Fruit fly (Drosophila melanogaster) whole organism, prepupa: ENCODE measurements around the gene Argk2.

Source experiments
- Blimp-1 ChIP-seq: fragments of 200-800 bp; sonication (Bioruptor generic); optimal IDR thresholded peaks from 3 replicates; lab custom pipeline; 2017; ENCODE audit warnings: missing biosample characterization, missing genetic modification characterization, mild to moderate bottlenecking, moderate library complexity, missing genetic modification reagents
- CG10631 ChIP-seq: fragments of 200-800 bp; sonication (Bioruptor generic); optimal IDR thresholded peaks from 2 replicates; lab custom pipeline; 2016; ENCODE audit warnings: missing biosample characterization, missing genetic modification characterization
- CG10669 ChIP-seq: fragments of 200-800 bp; sonication (Bioruptor generic); optimal IDR thresholded peaks from 3 replicates; lab custom pipeline; 2018; ENCODE audit warnings: missing biosample characterization, mild to moderate bottlenecking, missing genetic modification characterization, moderate library complexity
- CG1621 ChIP-seq: fragments of 200-800 bp; sonication (Bioruptor generic); optimal IDR thresholded peaks from 3 replicates; lab custom pipeline; 2018; ENCODE audit warnings: missing biosample characterization, mild to moderate bottlenecking, missing genetic modification characterization
- CG16779 ChIP-seq: fragments of 200-800 bp; sonication (Bioruptor generic); optimal IDR thresholded peaks from 3 replicates; lab custom pipeline; 2017; ENCODE audit warnings: missing biosample characterization, mild to moderate bottlenecking, missing genetic modification characterization
- CG3032 ChIP-seq: fragments of 200-800 bp; optimal IDR thresholded peaks from 2 replicates; lab custom pipeline; 2019; ENCODE audit warnings: missing biosample characterization, mild to moderate bottlenecking, missing genetic modification characterization, moderate library complexity
- CG31627 ChIP-seq: fragments of 200-800 bp; sonication (Bioruptor generic); optimal IDR thresholded peaks from 3 replicates; lab custom pipeline; 2016; ENCODE audit warnings: missing biosample characterization, missing genetic modification characterization
- CG32006 ChIP-seq: fragments of 200-800 bp; sonication (Bioruptor generic); optimal IDR thresholded peaks from 3 replicates; lab custom pipeline; 2017; ENCODE audit warnings: missing biosample characterization, mild to moderate bottlenecking, missing genetic modification characterization
- CG34406 ChIP-seq: fragments of 200-800 bp; sonication (Bioruptor generic); optimal IDR thresholded peaks from 3 replicates; lab custom pipeline; 2016; ENCODE audit warnings: missing biosample characterization, missing genetic modification characterization
- CG3919 ChIP-seq: fragments of 200-800 bp; sonication (Bioruptor generic); optimal IDR thresholded peaks from 3 replicates; lab custom pipeline; 2016; ENCODE audit warnings: missing biosample characterization, missing genetic modification characterization
- CG4318 ChIP-seq: fragments of 200-800 bp; sonication (Bioruptor generic); optimal IDR thresholded peaks from 3 replicates; lab custom pipeline; 2017; ENCODE audit warnings: missing biosample characterization, mild to moderate bottlenecking, missing genetic modification characterization
- CG6163 ChIP-seq: fragments of 200-800 bp; sonication (Bioruptor generic); IDR thresholded peaks from 3 replicates; pipeline ENCODE4 v1.3.6; 2022; ENCODE audit warnings: missing biosample characterization, missing genetic modification characterization
- CG6792 ChIP-seq: fragments of 200-800 bp; sonication (Bioruptor generic); optimal IDR thresholded peaks from 3 replicates; lab custom pipeline; 2016; ENCODE audit warnings: missing biosample characterization, missing genetic modification characterization
- CG6854 ChIP-seq: fragments of 200-800 bp; sonication (Bioruptor generic); optimal IDR thresholded peaks from 2 replicates; lab custom pipeline; 2017; ENCODE audit warnings: missing biosample characterization, mild to moderate bottlenecking, missing genetic modification characterization
- CG7368 ChIP-seq: fragments of 200-800 bp; sonication (Bioruptor generic); optimal IDR thresholded peaks from 3 replicates; lab custom pipeline; 2016; ENCODE audit warnings: missing biosample characterization, missing genetic modification characterization
- CG8632 ChIP-seq: fragments of 200-800 bp; sonication (Bioruptor generic); optimal IDR thresholded peaks from 3 replicates; lab custom pipeline; 2016; ENCODE audit warnings: missing biosample characterization, missing genetic modification characterization
- Eip75B ChIP-seq: fragments of 200-800 bp; sonication (Bioruptor generic); optimal IDR thresholded peaks from 3 replicates; lab custom pipeline; 2016; ENCODE audit warnings: missing biosample characterization, missing genetic modification characterization
- Eip78C ChIP-seq: fragments of 200-800 bp; sonication (Bioruptor generic); peaks from one replicate; lab custom pipeline; 2016; ENCODE audit warnings: missing biosample characterization, missing genetic modification characterization
- Ets21C ChIP-seq: fragments of 200-800 bp; sonication (Bioruptor generic); optimal IDR thresholded peaks from 3 replicates; lab custom pipeline; 2016; ENCODE audit warnings: missing biosample characterization, missing genetic modification characterization
- Hr39 ChIP-seq: fragments of 200-800 bp; sonication (Bioruptor generic); optimal IDR thresholded peaks from 2 replicates; lab custom pipeline; 2016; ENCODE audit warnings: missing biosample characterization, missing genetic modification characterization
- Lpt ChIP-seq: fragments of 200-800 bp; sonication (Bioruptor generic); optimal IDR thresholded peaks from 3 replicates; lab custom pipeline; 2016; ENCODE audit warnings: missing biosample characterization, missing genetic modification characterization
- OdsH ChIP-seq: fragments of 200-800 bp; sonication (Bioruptor generic); optimal IDR thresholded peaks from 3 replicates; lab custom pipeline; 2016; ENCODE audit warnings: missing biosample characterization, missing genetic modification characterization
- Sox102F ChIP-seq: fragments of 200-800 bp; sonication (Bioruptor generic); optimal IDR thresholded peaks from 2 replicates; lab custom pipeline; 2016; ENCODE audit warnings: missing biosample characterization, mild to moderate bottlenecking, missing genetic modification characterization
- achi ChIP-seq: fragments of 200-800 bp; sonication (Bioruptor generic); optimal IDR thresholded peaks from 3 replicates; lab custom pipeline; 2016; ENCODE audit warnings: missing biosample characterization, missing genetic modification characterization
- dac ChIP-seq: fragments of 200-800 bp; sonication (Bioruptor generic); optimal IDR thresholded peaks from 2 replicates; lab custom pipeline; 2017; ENCODE audit warnings: missing biosample characterization, mild to moderate bottlenecking, missing genetic modification characterization
- dsx ChIP-seq: fragments of 200-800 bp; optimal IDR thresholded peaks from 3 replicates; lab custom pipeline; 2019; ENCODE audit warnings: missing biosample characterization, mild to moderate bottlenecking, missing genetic modification characterization, moderate library complexity; ENCODE audit not compliant: poor library complexity, severe bottlenecking
- eg ChIP-seq: fragments of 200-800 bp; sonication (Bioruptor generic); IDR thresholded peaks from 3 replicates; pipeline ENCODE4 v1.3.6; 2022; ENCODE audit warnings: missing biosample characterization, missing genetic modification characterization
- esn ChIP-seq: fragments of 200-800 bp; sonication (Bioruptor generic); optimal IDR thresholded peaks from 2 replicates; lab custom pipeline; 2016; ENCODE audit warnings: missing biosample characterization, mild to moderate bottlenecking, missing genetic modification characterization, moderate library complexity
- fd85E ChIP-seq: fragments of 200-800 bp; sonication (Bioruptor generic); optimal IDR thresholded peaks from 3 replicates; lab custom pipeline; 2016; ENCODE audit warnings: missing biosample characterization, missing genetic modification characterization
- net ChIP-seq: fragments of 200-800 bp; sonication (Bioruptor generic); optimal IDR thresholded peaks from 3 replicates; lab custom pipeline; 2016; ENCODE audit warnings: missing biosample characterization, missing genetic modification characterization
- pdm3 ChIP-seq: fragments of 200-800 bp; sonication (Bioruptor generic); optimal IDR thresholded peaks from 3 replicates; lab custom pipeline; 2016; ENCODE audit warnings: missing biosample characterization, missing genetic modification characterization
- salr ChIP-seq, 2 experiments: fragments of 200-800 bp; sonication (Bioruptor generic); optimal IDR thresholded peaks; 3 replicates each; lab custom pipeline; 2016 to 2018; ENCODE audit warnings: missing biosample characterization in 2 of 2, missing genetic modification characterization in 2 of 2, mild to moderate bottlenecking in 1 of 2
- ss ChIP-seq, 2 experiments: fragments of 200-800 bp; sonication (Bioruptor generic); optimal IDR thresholded peaks; 2 replicates in 1 of 2; 3 replicates in 1 of 2; lab custom pipeline; 2017 to 2018; ENCODE audit warnings: mild to moderate bottlenecking in 2 of 2, missing biosample characterization in 2 of 2, missing genetic modification characterization in 2 of 2, moderate library complexity in 1 of 2
- topi ChIP-seq: fragments of 200-800 bp; sonication (Bioruptor generic); optimal IDR thresholded peaks from 3 replicates; lab custom pipeline; 2016; ENCODE audit warnings: missing biosample characterization, missing genetic modification characterization
- vri ChIP-seq: fragments of 200-800 bp; sonication (Bioruptor generic); optimal IDR thresholded peaks from 3 replicates; lab custom pipeline; 2016; ENCODE audit warnings: missing biosample characterization, mild to moderate bottlenecking, missing genetic modification characterization

Gene Argk2

DNA sequence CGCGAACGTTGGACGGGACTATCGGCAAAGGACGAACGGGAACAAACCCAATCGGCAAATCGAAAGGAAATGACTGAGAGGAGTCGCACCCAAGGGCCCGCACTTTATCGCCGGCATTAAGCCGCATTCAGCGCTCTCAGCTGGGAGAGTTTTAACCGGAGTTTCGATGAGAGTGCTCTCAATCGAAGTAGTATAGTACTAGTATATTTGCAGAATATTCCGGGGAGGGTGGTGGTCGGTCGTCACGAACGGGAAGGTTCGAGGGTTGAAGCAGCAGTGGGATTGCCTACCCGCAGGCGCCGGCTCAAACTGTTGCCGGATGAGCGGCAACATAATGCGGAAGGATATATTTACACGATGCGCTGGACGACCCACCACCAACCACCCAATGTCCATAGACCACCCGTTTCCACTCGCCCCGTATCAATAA lies 4.6 kb downstream of the Argk2 start:
- TF ChIP-seq Eip78C (GFP tag; lab: Kevin White, UChicago) (peak; percentile 19), fd85E (GFP tag; lab: Kevin White, UChicago) (no peak), CG34406 (GFP tag; lab: Kevin White, UChicago) (no peak), CG1621 (tag; lab: Kevin White, UChicago) (no peak)
- TF ChIP-seq, all 60 proteins: peak for 1

DNA sequence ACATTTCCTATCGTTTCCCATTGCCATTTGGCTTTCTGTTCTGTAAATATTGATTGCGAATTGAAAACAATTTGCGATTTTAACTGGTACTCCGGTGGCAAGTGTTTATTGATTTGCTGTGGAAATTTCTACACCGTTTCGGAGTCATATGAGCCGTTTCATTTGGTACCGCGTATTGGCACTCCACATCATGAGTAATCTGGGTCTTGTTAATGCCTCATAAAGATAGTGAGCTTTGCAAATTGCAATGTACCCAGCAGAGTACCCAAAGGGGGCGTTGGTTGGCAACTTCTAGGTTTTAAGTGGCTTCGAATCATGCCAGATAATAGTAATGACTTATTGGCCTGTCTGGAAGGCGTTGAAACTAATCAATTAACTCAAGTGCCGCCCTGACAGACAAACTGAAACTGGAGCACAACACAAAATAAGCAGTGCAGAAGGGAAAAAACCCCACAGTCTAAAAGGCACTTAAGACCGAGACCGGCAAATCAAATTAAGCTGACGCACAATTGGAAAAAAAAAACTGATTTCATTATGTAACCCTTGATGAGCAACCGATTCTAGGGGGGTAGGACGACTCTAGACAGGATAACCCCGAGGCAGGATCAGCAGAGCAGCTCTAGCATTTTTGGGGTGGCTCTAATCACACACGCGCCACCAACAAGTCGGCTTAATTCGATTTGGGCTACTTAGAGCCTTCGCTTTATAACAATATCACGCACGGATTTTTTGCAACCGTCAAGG lies 5.7 kb downstream of the Argk2 start:
- TF ChIP-seq OdsH (GFP tag; lab: Kevin White, UChicago) (no peak), CG31627 (no peak), achi (GFP tag; lab: Kevin White, UChicago) (no peak)

dm6 chr3L:9054239-9054638 lies 7.0 kb downstream of the Argk2 start:
- TF ChIP-seq dac (no peak), Ets21C (GFP tag; lab: Kevin White, UChicago) (no peak)

DNA sequence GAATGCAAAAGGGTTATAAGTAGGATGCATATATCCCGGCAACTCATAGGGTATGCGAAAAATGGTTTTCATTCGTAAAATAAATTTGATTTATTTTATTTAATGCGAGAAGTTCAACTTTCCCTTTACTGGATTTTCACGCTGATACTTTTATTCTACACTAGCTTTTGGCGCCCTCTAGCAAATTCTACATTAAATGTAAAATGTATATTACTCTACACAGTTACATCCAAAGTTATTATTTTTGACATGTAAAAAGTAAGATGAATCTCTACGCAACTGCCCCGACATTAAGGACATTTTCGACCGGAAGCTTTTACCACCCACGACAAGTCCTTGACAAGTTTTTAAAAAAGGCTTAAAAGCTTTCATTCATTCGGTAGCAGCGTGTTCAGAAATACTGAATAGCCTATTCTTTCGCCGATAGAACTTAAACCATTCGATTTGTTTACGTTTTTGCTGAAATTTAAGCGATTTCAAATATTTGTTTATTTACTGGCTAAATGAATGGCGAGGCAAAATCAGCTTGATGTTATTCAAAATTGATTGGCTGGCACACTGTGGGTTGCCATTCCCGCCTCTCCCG lies 7.7 kb downstream of the Argk2 start:
- TF ChIP-seq CG3032 (tag; lab: Kevin White, UChicago) (no peak), Eip78C (GFP tag; lab: Kevin White, UChicago) (peak; percentile 20), CG10669 (GFP tag; lab: Kevin White, UChicago) (peak; percentile 40), Eip75B (no peak)

DNA sequence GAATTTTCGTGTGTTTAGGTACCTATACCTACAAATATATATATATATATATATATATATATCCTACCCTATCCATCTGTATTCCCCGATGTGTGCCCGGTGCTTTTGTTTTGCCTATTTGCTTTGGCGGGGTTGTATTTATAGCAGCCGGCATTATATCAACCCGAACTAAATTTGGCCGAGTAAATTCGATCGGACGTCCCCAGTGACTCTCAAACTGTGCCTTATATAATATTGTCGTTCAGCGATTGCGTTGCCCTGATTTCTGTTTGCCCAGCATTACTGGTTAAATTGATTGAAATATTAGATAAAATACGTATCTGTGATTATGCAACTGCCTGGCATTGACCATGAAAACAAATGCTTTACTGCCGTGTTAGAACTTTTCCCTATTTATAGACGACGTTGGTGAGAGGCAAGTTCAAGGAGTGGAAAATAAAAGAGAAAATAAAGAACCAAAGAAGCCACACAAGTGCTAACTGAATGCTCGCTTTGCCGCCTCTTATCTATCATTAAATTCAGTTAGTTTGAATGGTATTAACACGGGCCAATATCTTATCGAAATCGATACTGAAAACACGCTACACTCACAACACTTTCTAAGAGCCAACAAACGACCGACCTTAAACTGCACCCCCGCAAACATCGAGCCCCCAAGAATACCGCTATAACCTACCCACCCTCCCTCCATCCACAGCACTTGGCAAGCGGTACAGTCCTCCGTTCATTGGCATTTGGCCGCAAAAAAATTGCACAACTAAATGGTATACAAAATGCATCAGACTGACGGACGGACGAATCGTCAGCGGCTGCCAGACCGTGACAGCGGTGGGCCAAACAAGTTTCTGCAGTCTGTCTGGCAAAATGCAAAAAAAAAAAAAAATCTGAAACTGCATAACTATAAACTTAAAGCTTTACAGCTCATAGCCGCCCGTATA lies 8.9 kb downstream of the Argk2 start:
- TF ChIP-seq ss (GFP tag; optimal IDR thresholded peaks at IDR 0.05; lab: Kevin White, UChicago) (peak in 1 of 2 experiments; percentile 24), CG6163 (GFP tag; lab: Robert Waterston, UW) (0 out of 3 replicates have a peak, but pooled peaks have one; percentile 16), CG3919 (GFP tag; lab: Kevin White, UChicago) (no peak), dsx (peak; percentile 0), vri (GFP tag; lab: Kevin White, UChicago) (peak; percentile 91), net (GFP tag; lab: Kevin White, UChicago) (peak; percentile 37), CG6854 (GFP tag; lab: Kevin White, UChicago) (peak; percentile 17), CG7368 (GFP tag; lab: Kevin White, UChicago) (no peak), Lpt (peak; percentile 65)
- TF ChIP-seq, all 60 proteins: peak for 7

dm6 chr3L:9057429-9058088 lies 10.3 kb downstream of the Argk2 start:
- TF ChIP-seq CG10631 (peak; percentile 99), CG8632 (GFP tag; lab: Kevin White, UChicago) (peak; percentile 97), CG34406 (GFP tag; lab: Kevin White, UChicago) (peak; percentile 97), pdm3 (GFP tag; lab: Kevin White, UChicago) (peak; percentile 95), Sox102F (GFP tag; lab: Kevin White, UChicago) (peak; percentile 96), esn (GFP tag; lab: Kevin White, UChicago) (peak; percentile 98), Blimp-1 (GFP tag; lab: Kevin White, UChicago) (peak; percentile 99), eg (peak; percentile 97), fd85E (GFP tag; lab: Kevin White, UChicago) (peak; percentile 88), topi (GFP tag; lab: Kevin White, UChicago) (peak; percentile 95), Eip75B (peak; percentile 97), CG6792 (GFP tag; lab: Kevin White, UChicago) (peak; percentile 97), CG16779 (peak; percentile 95), CG4318 (peak; percentile 93), CG31627 (peak; percentile 91), CG32006 (GFP tag; lab: Kevin White, UChicago) (peak; percentile 97), dsx (peak; percentile 97), Eip78C (GFP tag; lab: Kevin White, UChicago) (peak; percentile 99), Hr39 (peak; percentile 86), CG6163 (GFP tag; lab: Robert Waterston, UW) (peak; percentile 98), salr (GFP tag; optimal IDR thresholded peaks at IDR 0.05; lab: Kevin White, UChicago) (peak; percentile 87 to 96), CG6854 (GFP tag; lab: Kevin White, UChicago) (peak; percentile 93), CG7368 (GFP tag; lab: Kevin White, UChicago) (peak; percentile 95)
